Worm (Caenorhabditis elegans): ENCODE results near the gene T22B7.7.

Gene T22B7.7

ce11 chrX:5686065-5686464 is 32.2 kb upstream of the T22B7.7 start, which contains the start of gene set-20 (continued):
- peak; percentile 64 for TF ChIP-seq F10B5.3 (tag; optimal IDR thresholded peaks at IDR 0.05)
- TF ChIP-seq hif-1 (tag; optimal IDR thresholded peaks at IDR 0.05): no peak
- TF ChIP-seq pha-4 (GFP tag; IDR thresholded peaks at IDR 0.05): no peak
- peak; percentile 52 for TF ChIP-seq pha-4 (tag; optimal IDR thresholded peaks at IDR 0.05)
- TF ChIP-seq set-16 (GFP tag; IDR thresholded peaks at IDR 0.05): no peak
- no peak for TF ChIP-seq snpc-4 (tag; optimal IDR thresholded peaks at IDR 0.05)
- no peak for TF ChIP-seq nhr-237 (tag; optimal IDR thresholded peaks at IDR 0.05)
- TF ChIP-seq ceh-82 (tag; optimal IDR thresholded peaks at IDR 0.05): no peak
- peak; percentile 19 for TF ChIP-seq fkh-10 (GFP tag; optimal IDR thresholded peaks at IDR 0.05)
- no peak for TF ChIP-seq ceh-44 (GFP tag; IDR thresholded peaks at IDR 0.05)
- TF ChIP-seq vab-7 (GFP tag; IDR thresholded peaks at IDR 0.05): 0 out of 2 replicates have a peak, but pooled peaks have one; percentile 60
- peak in 1 of 2 experiments; percentile 52 for TF ChIP-seq lsy-2 (tag; optimal IDR thresholded peaks at IDR 0.05)
- TF ChIP-seq attf-4 (tag; optimal IDR thresholded peaks at IDR 0.05): peak; percentile 27
- no peak for TF ChIP-seq F26F4.8 (GFP tag; conservative IDR thresholded peaks at IDR 0.05)
- no peak for TF ChIP-seq F49E8.2 (tag; optimal IDR thresholded peaks at IDR 0.05; ENCODE audit: borderline replicate concordance)
- no peak for TF ChIP-seq nhr-42 (GFP tag; IDR thresholded peaks at IDR 0.05)
- TF ChIP-seq dmd-8 (GFP tag; IDR thresholded peaks at IDR 0.05): 0 out of 2 replicates have a peak, but pooled peaks have one; percentile 7
- no peak for TF ChIP-seq hlh-30 (tag; optimal IDR thresholded peaks at IDR 0.05; ENCODE audit: insufficient read depth)
- TF ChIP-seq skn-1 (tag; optimal IDR thresholded peaks at IDR 0.05): no peak
- TF ChIP-seq spr-3 (GFP tag; optimal IDR thresholded peaks at IDR 0.05): no peak
- no peak for TF ChIP-seq Y105C5A.15 (GFP tag; IDR thresholded peaks at IDR 0.05)
- no peak for TF ChIP-seq gei-8 (GFP tag; optimal IDR thresholded peaks at IDR 0.05)
- TF ChIP-seq daf-12 (tag; optimal IDR thresholded peaks at IDR 0.05): no peak
- TF ChIP-seq mes-2 (tag; optimal IDR thresholded peaks at IDR 0.05; ENCODE audit: poor library complexity, severe bottlenecking): peak; percentile 67
- no peak for TF ChIP-seq dpl-1 (GFP tag; optimal IDR thresholded peaks at IDR 0.05)
- no peak for TF ChIP-seq arid-1 (GFP tag; conservative IDR thresholded peaks at IDR 0.05)
- no peak for TF ChIP-seq zfp-2 (tag; optimal IDR thresholded peaks at IDR 0.05)
- TF ChIP-seq ctbp-1 (GFP tag; IDR thresholded peaks at IDR 0.05): 0 out of 2 replicates have a peak, but pooled peaks have one; percentile 12
- TF ChIP-seq ceh-32 (tag; optimal IDR thresholded peaks at IDR 0.05; ENCODE audit: poor library complexity): no peak
- peak; percentile 50 to 73 for TF ChIP-seq mdl-1 (tag; optimal IDR thresholded peaks at IDR 0.05)

ce11 chrX:5680125-5680524 is 26.3 kb upstream of the T22B7.7 start, which contains the start of gene set-19:
set-19 (minus strand) TSS chrX:5680225.
- TF ChIP-seq mdt-29 (GFP tag; IDR thresholded peaks at IDR 0.05) (no peak), hlh-30 (tag; optimal IDR thresholded peaks at IDR 0.05; ENCODE audit: insufficient read depth) (no peak), F37D6.2 (tag; optimal IDR thresholded peaks at IDR 0.05) (no peak), daf-12 (tag; optimal IDR thresholded peaks at IDR 0.05) (no peak), rbr-2 (tag; optimal IDR thresholded peaks at IDR 0.05) (no peak), nhr-76 (tag; optimal IDR thresholded peaks at IDR 0.05) (no peak), daf-19 (GFP tag; conservative IDR thresholded peaks at IDR 0.05) (no peak), vab-7 (GFP tag; IDR thresholded peaks at IDR 0.05) (no peak), gei-8 (GFP tag; optimal IDR thresholded peaks at IDR 0.05) (no peak), ZK337.2 (GFP tag; IDR thresholded peaks at IDR 0.05) (no peak), ceh-28 (tag; optimal IDR thresholded peaks at IDR 0.05) (no peak), zip-2 (tag; optimal IDR thresholded peaks at IDR 0.05) (no peak), spr-1 (tag; optimal IDR thresholded peaks at IDR 0.05) (no peak), hif-1 (tag; optimal IDR thresholded peaks at IDR 0.05) (no peak), fkh-10 (GFP tag; optimal IDR thresholded peaks at IDR 0.05) (no peak)

- TF ChIP-seq unc-62 (GFP tag; optimal IDR thresholded peaks at IDR 0.05 in 1 of 2) (peak in 1 of 2 experiments; percentile 12), unc-62 (tag; optimal IDR thresholded peaks at IDR 0.05) (no peak), aha-1 (tag) (peak; percentile 91), tag-97 (GFP tag; IDR thresholded peaks at IDR 0.05) (no peak)
Measured at ce11 chrX:5672615-5673014, 18.7 kb upstream of the T22B7.7 start.

Measured in whole organism, L4 larva.